Worm (Caenorhabditis elegans) whole organism, L2 larva: Measurements from ENCODE around the gene zipt-7.2.

Source experiments
- ZK546.5 ChIP-seq: sonication (generic microtip); optimal IDR thresholded peaks from 2 replicates; lab custom pipeline; 2017; ENCODE audit warnings: missing biosample characterization, missing genetic modification characterization
- alr-1 ChIP-seq: fragments of 150-350 bp; optimal IDR thresholded peaks from 2 replicates; lab custom pipeline; 2014; ENCODE audit warnings: missing biosample characterization, missing genetic modification characterization
- ama-1 ChIP-seq: fragments of 150-350 bp; optimal IDR thresholded peaks from 2 replicates; lab custom pipeline; 2018; ENCODE audit warnings: inconsistent platforms
- ceh-82 ChIP-seq: fragments of 150-350 bp; optimal IDR thresholded peaks from 2 replicates; lab custom pipeline; 2014; ENCODE audit warnings: missing biosample characterization, missing genetic modification characterization
- egl-27 ChIP-seq: sonication (generic microtip); optimal IDR thresholded peaks from 3 replicates; lab custom pipeline; 2017; ENCODE audit warnings: missing biosample characterization, missing genetic modification reagents, missing genetic modification characterization
- elt-1 ChIP-seq: fragments of 150-350 bp; optimal IDR thresholded peaks from 2 replicates; lab custom pipeline; 2014; ENCODE audit warnings: missing biosample characterization, missing genetic modification characterization
- gmeb-1 ChIP-seq: fragments of 150-350 bp; optimal IDR thresholded peaks from 2 replicates; lab custom pipeline; 2014; ENCODE audit warnings: missing biosample characterization, missing genetic modification characterization
- lin-11 ChIP-seq: fragments of 150-350 bp; sonication (generic microtip); optimal IDR thresholded peaks from 2 replicates; lab custom pipeline; 2014; ENCODE audit warnings: missing biosample characterization, missing genetic modification characterization, inconsistent platforms, mixed read lengths
- nhr-12 ChIP-seq: fragments of 150-350 bp; optimal IDR thresholded peaks from 2 replicates; lab custom pipeline; 2014; ENCODE audit warnings: missing biosample characterization, missing genetic modification characterization
- nhr-77 ChIP-seq: fragments of 150-350 bp; optimal IDR thresholded peaks from 2 replicates; lab custom pipeline; 2014; ENCODE audit warnings: missing biosample characterization, missing genetic modification characterization
- snpc-4 ChIP-seq: fragments of 150-350 bp; optimal IDR thresholded peaks from 2 replicates; lab custom pipeline; 2014; ENCODE audit warnings: missing biosample characterization, missing genetic modification characterization
- zag-1 ChIP-seq: fragments of 150-350 bp; optimal IDR thresholded peaks from 2 replicates; lab custom pipeline; 2014; ENCODE audit warnings: missing biosample characterization, missing genetic modification characterization

DNA sequence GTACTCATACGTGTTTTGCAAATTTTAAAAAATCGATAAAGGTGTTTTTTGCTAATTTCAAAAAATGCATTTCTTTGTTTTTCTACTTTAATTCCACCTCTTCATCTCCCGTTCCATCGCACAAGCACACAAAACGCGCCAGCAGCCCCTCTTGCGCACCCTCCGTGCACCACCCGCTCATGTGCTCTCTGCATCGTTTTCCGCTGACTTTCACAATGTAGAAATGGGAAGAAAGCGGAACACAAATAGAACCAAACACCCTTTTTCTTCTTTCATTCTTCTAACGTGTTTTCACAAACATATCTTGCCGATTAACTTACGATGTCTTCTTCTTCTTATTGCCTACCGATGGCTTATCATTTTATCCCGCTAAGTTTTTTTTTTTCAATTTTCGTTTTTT is 14.9 kb downstream of the zipt-7.2 start:
- TF ChIP-seq alr-1 (tag; lab: Kevin White, UChicago) = no peak
- peak; percentile 76 for TF ChIP-seq snpc-4 (tag; lab: Kevin White, UChicago)
- TF ChIP-seq ama-1 (lab: Kevin White, UChicago) = peak; percentile 42
- no peak for TF ChIP-seq ZK546.5
- TF ChIP-seq zag-1 (tag; lab: Kevin White, UChicago) = peak; percentile 34
- TF ChIP-seq egl-27 (tag; lab: Kevin White, UChicago) = peak; percentile 85
- peak; percentile 7 for TF ChIP-seq lin-11 (tag; lab: Kevin White, UChicago)
- TF ChIP-seq gmeb-1 (tag; lab: Kevin White, UChicago) = peak; percentile 65
- TF ChIP-seq nhr-77 (tag; lab: Kevin White, UChicago) = no peak
- TF ChIP-seq ceh-82 (tag; lab: Kevin White, UChicago) = no peak
- TF ChIP-seq nhr-12 (tag; lab: Kevin White, UChicago) = no peak
- TF ChIP-seq elt-1 (tag; lab: Kevin White, UChicago) = no peak
